Worm (Caenorhabditis elegans): ENCODE measurements around the gene nhr-91.

ce11 chrX:15277714-15278187 is 31.4 kb upstream of the nhr-91 start, which contains the start of gene kin-20:
- peak; percentile 42 for TF ChIP-seq nhr-25 (tag; optimal IDR thresholded peaks at IDR 0.05)
- no peak for TF ChIP-seq snpc-4 (tag; optimal IDR thresholded peaks at IDR 0.05)
